Fruit fly (Drosophila melanogaster) whole organism, embryonic: ENCODE results near the gene CG10993.
A peak's percentile ranks its signal among the peaks of the same experiment; 100 is the strongest.

Experiments
- ATbp ChIP-seq: fragments of 200-800 bp; sonication (Bioruptor generic); optimal IDR thresholded peaks from 2 replicates; lab custom pipeline; 2017; ENCODE audit warnings: missing biosample characterization, mild to moderate bottlenecking, missing genetic modification characterization, missing genetic modification reagents
- Antp ChIP-seq: fragments of 200-800 bp; sonication (Bioruptor generic); optimal IDR thresholded peaks from 3 replicates; lab custom pipeline; 2016; ENCODE audit warnings: missing biosample characterization, missing genetic modification characterization
- Awh ChIP-seq: fragments of 200-800 bp; sonication (Bioruptor generic); IDR thresholded peaks from 2 replicates; pipeline ENCODE4, ENCODE4 v1.3.6; 2022; ENCODE audit warnings: missing biosample characterization, missing genetic modification characterization
- CG10321 ChIP-seq: fragments of 200-800 bp; sonication (Bioruptor generic); IDR thresholded peaks from 2 replicates; pipeline ENCODE4 v1.3.6; 2022; ENCODE audit warnings: missing biosample characterization, missing genetic modification characterization
- CG10543 ChIP-seq: fragments of 200-800 bp; sonication (Bioruptor generic); optimal IDR thresholded peaks from 3 replicates; lab custom pipeline; 2017; ENCODE audit warnings: missing biosample characterization, mild to moderate bottlenecking, missing genetic modification characterization, moderate library complexity
- CG12659 ChIP-seq: fragments of 200-800 bp; sonication (Bioruptor generic); optimal IDR thresholded peaks from 3 replicates; lab custom pipeline; 2017; ENCODE audit warnings: mild to moderate bottlenecking, missing biosample characterization, missing genetic modification reagents, missing genetic modification characterization
- CG14014 ChIP-seq: fragments of 200-800 bp; sonication (Bioruptor generic); IDR thresholded peaks from 2 replicates; pipeline ENCODE4 v1.3.6; 2022; ENCODE audit warnings: missing biosample characterization, missing genetic modification characterization
- CG14710 ChIP-seq: fragments of 200-800 bp; sonication (Bioruptor generic); optimal IDR thresholded peaks from 3 replicates; lab custom pipeline; 2019; ENCODE audit warnings: missing biosample characterization, mild to moderate bottlenecking, missing genetic modification characterization, moderate library complexity
- CG15601 ChIP-seq: fragments of 200-800 bp; sonication (Bioruptor generic); optimal IDR thresholded peaks from 3 replicates; lab custom pipeline; 2019; ENCODE audit warnings: missing biosample characterization, mild to moderate bottlenecking, missing genetic modification characterization, moderate library complexity
- CG15696 ChIP-seq: fragments of 200-800 bp; sonication (Bioruptor generic); optimal IDR thresholded peaks from 2 replicates; lab custom pipeline; 2019; ENCODE audit warnings: missing biosample characterization, mild to moderate bottlenecking, missing genetic modification characterization, moderate library complexity
- CG18011 ChIP-seq: fragments of 200-800 bp; sonication (Bioruptor generic); optimal IDR thresholded peaks from 2 replicates; lab custom pipeline; 2017; ENCODE audit warnings: missing biosample characterization, missing genetic modification characterization, mild to moderate bottlenecking, moderate library complexity, missing genotype
- CG2120 ChIP-seq: fragments of 200-800 bp; sonication (Bioruptor generic); optimal IDR thresholded peaks from 3 replicates; lab custom pipeline; 2016; ENCODE audit warnings: missing biosample characterization, missing genetic modification characterization
- CG2202 ChIP-seq: fragments of 200-800 bp; sonication (Bioruptor generic); optimal IDR thresholded peaks from 2 replicates; lab custom pipeline; 2018; ENCODE audit warnings: missing biosample characterization, mild to moderate bottlenecking, missing genetic modification characterization
- CG30431 ChIP-seq: fragments of 200-800 bp; sonication (Bioruptor generic); optimal IDR thresholded peaks from 2 replicates; lab custom pipeline; 2017; ENCODE audit warnings: missing biosample characterization, missing genetic modification characterization
- CG32772 ChIP-seq: fragments of 200-800 bp; sonication (Bioruptor generic); IDR thresholded peaks from 2 replicates; pipeline ENCODE4 v1.3.6; 2022; ENCODE audit warnings: missing biosample characterization, missing genetic modification characterization
- CG33557 ChIP-seq: fragments of 200-800 bp; sonication (Bioruptor generic); optimal IDR thresholded peaks from 2 replicates; lab custom pipeline; 2019; ENCODE audit warnings: missing biosample characterization, mild to moderate bottlenecking, missing genetic modification characterization, moderate library complexity
- CG3995 ChIP-seq: fragments of 200-800 bp; sonication (Bioruptor generic); optimal IDR thresholded peaks from 3 replicates; lab custom pipeline; 2016; ENCODE audit warnings: missing biosample characterization, missing genetic modification characterization
- CG7928 ChIP-seq: fragments of 200-800 bp; sonication (Bioruptor generic); optimal IDR thresholded peaks from 2 replicates; lab custom pipeline; 2017; ENCODE audit warnings: missing biosample characterization, mild to moderate bottlenecking, missing genetic modification characterization
- CG8089 ChIP-seq: fragments of 200-800 bp; sonication (Bioruptor generic); optimal IDR thresholded peaks from 3 replicates; lab custom pipeline; 2016; ENCODE audit warnings: missing biosample characterization, missing genetic modification characterization
- D19B ChIP-seq: fragments of 200-800 bp; sonication (Bioruptor generic); optimal IDR thresholded peaks from 2 replicates; lab custom pipeline; 2017; ENCODE audit warnings: missing biosample characterization, mild to moderate bottlenecking, missing genetic modification characterization
- Drgx ChIP-seq: fragments of 200-800 bp; sonication (Bioruptor generic); IDR thresholded peaks from 2 replicates; pipeline ENCODE4 v1.3.6; 2022; ENCODE audit warnings: missing biosample characterization, missing genetic modification characterization
- E2f2 ChIP-seq: fragments of 200-800 bp; sonication (Bioruptor generic); IDR thresholded peaks from 2 replicates; pipeline ENCODE4 v1.3.6; 2022; ENCODE audit warnings: missing biosample characterization, missing genetic modification characterization
- HmgZ ChIP-seq: fragments of 200-800 bp; sonication (Bioruptor generic); optimal IDR thresholded peaks from 2 replicates; lab custom pipeline; 2018; ENCODE audit warnings: missing biosample characterization, mild to moderate bottlenecking, missing genetic modification characterization
- Mad ChIP-seq: fragments of 200-800 bp; sonication (Bioruptor generic); optimal IDR thresholded peaks from 2 replicates; lab custom pipeline; 2016; ENCODE audit warnings: missing biosample characterization, missing genetic modification characterization
- Med ChIP-seq: fragments of 200-800 bp; sonication (Bioruptor generic); peaks from one replicate; lab custom pipeline; 2016; ENCODE audit warnings: missing biosample characterization, missing genetic modification characterization, mild to moderate bottlenecking, inconsistent platforms, moderate library complexity
- Meics ChIP-seq: fragments of 200-800 bp; sonication (Bioruptor generic); optimal IDR thresholded peaks from 2 replicates; lab custom pipeline; 2017; ENCODE audit warnings: missing biosample characterization, mild to moderate bottlenecking, missing genetic modification characterization
- Rfx ChIP-seq: fragments of 200-800 bp; sonication (Bioruptor generic); IDR thresholded peaks from 2 replicates; pipeline ENCODE4 v1.3.6; 2022; ENCODE audit warnings: missing biosample characterization, missing genetic modification characterization
- Sox102F ChIP-seq: fragments of 200-800 bp; sonication (Bioruptor generic); optimal IDR thresholded peaks from 2 replicates; lab custom pipeline; 2018; ENCODE audit warnings: missing biosample characterization, mild to moderate bottlenecking, missing genetic modification characterization, moderate library complexity
- Sry-δ ChIP-seq: fragments of 200-800 bp; sonication (Bioruptor generic); optimal IDR thresholded peaks from 2 replicates; lab custom pipeline; 2016; ENCODE audit warnings: missing biosample characterization, missing genetic modification characterization
- Xrp1 ChIP-seq: fragments of 200-800 bp; sonication (Bioruptor generic); IDR thresholded peaks from 2 replicates; pipeline ENCODE4 v1.3.6; 2022; ENCODE audit warnings: missing biosample characterization, missing genetic modification characterization
- abd-A ChIP-seq: fragments of 200-800 bp; sonication (Bioruptor generic); optimal IDR thresholded peaks from 3 replicates; lab custom pipeline; 2019; ENCODE audit warnings: missing biosample characterization, mild to moderate bottlenecking, missing genetic modification characterization, moderate library complexity
- cg ChIP-seq: fragments of 200-800 bp; sonication (Bioruptor generic); optimal IDR thresholded peaks from 3 replicates; lab custom pipeline; 2019; ENCODE audit warnings: missing biosample characterization, mild to moderate bottlenecking, missing genetic modification characterization, moderate library complexity
- chif ChIP-seq, 2 experiments: fragments of 200-800 bp; sonication (Bioruptor generic); optimal IDR thresholded peaks; 3 replicates each; lab custom pipeline; 2016; ENCODE audit warnings: missing biosample characterization in 2 of 2, missing genetic modification characterization in 2 of 2
- dysf ChIP-seq: fragments of 200-800 bp; sonication (Bioruptor generic); IDR thresholded peaks from 3 replicates; pipeline ENCODE4 v1.3.6; 2022; ENCODE audit warnings: missing biosample characterization, missing genetic modification characterization
- fd3F ChIP-seq: fragments of 200-800 bp; sonication (Bioruptor generic); optimal IDR thresholded peaks from 2 replicates; lab custom pipeline; 2018; ENCODE audit warnings: missing biosample characterization, mild to moderate bottlenecking, missing genetic modification characterization, moderate library complexity
- gcm2 ChIP-seq: fragments of 200-800 bp; sonication (Bioruptor generic); optimal IDR thresholded peaks from 2 replicates; lab custom pipeline; 2016; ENCODE audit warnings: missing biosample characterization, missing genetic modification characterization
- grn ChIP-seq: fragments of 200-800 bp; sonication (Bioruptor generic); optimal IDR thresholded peaks from 3 replicates; lab custom pipeline; 2017; ENCODE audit warnings: missing biosample characterization, missing genetic modification characterization
- pan ChIP-seq, 4 experiments: fragments of >200 bp in 3 of 4; fragments of 200-800 bp in 1 of 4; sonication (Bioruptor generic) in 1 of 4; optimal IDR thresholded peaks in 3 of 4; IDR thresholded peaks in 1 of 4; 2 replicates each; pipeline versions ENCODE4 v1.3.6 to Lab custom; 2017 to 2022; ENCODE audit warnings: missing biosample characterization in 2 of 4, missing genetic modification characterization in 2 of 4, mixed read lengths in 1 of 4
- peb ChIP-seq: fragments of 200-800 bp; sonication (Bioruptor generic); IDR thresholded peaks from 2 replicates; pipeline ENCODE4 v1.3.6; 2022; ENCODE audit warnings: missing biosample characterization, missing genetic modification characterization
- salm ChIP-seq: fragments of 200-800 bp; sonication (Bioruptor generic); optimal IDR thresholded peaks from 2 replicates; lab custom pipeline; 2018; ENCODE audit warnings: missing biosample characterization, mild to moderate bottlenecking, missing genetic modification characterization
- sens-2 ChIP-seq: fragments of 200-800 bp; sonication (Bioruptor generic); IDR thresholded peaks from 2 replicates; pipeline ENCODE4 v1.3.6; 2022; ENCODE audit warnings: missing biosample characterization, missing genetic modification characterization
- slp2 ChIP-seq: fragments of 200-800 bp; sonication (Bioruptor generic); optimal IDR thresholded peaks from 2 replicates; lab custom pipeline; 2016; ENCODE audit warnings: missing biosample characterization, missing genetic modification characterization
- stc ChIP-seq: fragments of 200-800 bp; sonication (Bioruptor generic); IDR thresholded peaks from 2 replicates; pipeline ENCODE4 v1.3.6; 2022; ENCODE audit warnings: missing biosample characterization, missing genetic modification characterization
- tgo ChIP-seq: fragments of 200-800 bp; sonication (Bioruptor generic); IDR thresholded peaks from 3 replicates; pipeline ENCODE4 v1.3.6; 2022; ENCODE audit warnings: missing biosample characterization, missing genetic modification characterization
- tll ChIP-seq, 2 experiments: fragments of 200-800 bp in 1 of 2; fragments of >200 bp in 1 of 2; sonication (Bioruptor generic) in 1 of 2; optimal IDR thresholded peaks; 2 replicates each; lab custom pipeline; 2017 to 2019; ENCODE audit warnings: missing biosample characterization in 2 of 2, missing genetic modification characterization in 2 of 2, mild to moderate bottlenecking in 1 of 2, moderate library complexity in 1 of 2
- tna ChIP-seq: fragments of 200-800 bp; sonication (Bioruptor generic); IDR thresholded peaks from 2 replicates; pipeline ENCODE4 v1.3.6; 2022; ENCODE audit warnings: missing biosample characterization, missing genetic modification characterization; ENCODE audit not compliant: partially characterized antibody
- unc-4 ChIP-seq: fragments of 200-800 bp; sonication (Bioruptor generic); IDR thresholded peaks from 2 replicates; pipeline ENCODE4 v1.3.6; 2022; ENCODE audit warnings: missing biosample characterization, missing genetic modification characterization; ENCODE audit not compliant: partially characterized antibody
- unpg ChIP-seq: fragments of 200-800 bp; sonication (Bioruptor generic); optimal IDR thresholded peaks from 3 replicates; lab custom pipeline; 2018; ENCODE audit warnings: missing biosample characterization, mild to moderate bottlenecking, missing genetic modification characterization, moderate library complexity
- zf30C ChIP-seq: fragments of 200-800 bp; sonication (Bioruptor generic); optimal IDR thresholded peaks from 3 replicates; lab custom pipeline; 2018; ENCODE audit warnings: missing biosample characterization, mild to moderate bottlenecking, missing genetic modification characterization

The CG10993 gene

dm6 chrX:13811480-13811879, 20.6 kb upstream of the CG10993 start, which contains the start of gene CG11095 (continued):
- no peak for TF ChIP-seq gcm2
- TF ChIP-seq D19B (GFP tag; lab: Kevin White, UChicago) = no peak
- TF ChIP-seq stc (GFP tag; lab: Robert Waterston, UW) = no peak
- TF ChIP-seq CG18011 = no peak
- TF ChIP-seq CG30431 (GFP tag; lab: Kevin White, UChicago) = no peak
- TF ChIP-seq pan (optimal IDR thresholded peaks at IDR 0.05; lab: Kevin White, UChicago) = no peak
- TF ChIP-seq pan (GFP tag; optimal IDR thresholded peaks at IDR 0.05 in 1 of 2, IDR thresholded peaks at IDR 0.05 in 1 of 2) = no peak
- no peak for TF ChIP-seq Rfx (GFP tag; lab: Robert Waterston, UW)
- TF ChIP-seq peb (GFP tag; lab: Robert Waterston, UW) = no peak
- peak; percentile 62; the same call in 1 of the 2 replicates for TF ChIP-seq unc-4 (GFP tag; lab: Robert Waterston, UW)
- no peak for TF ChIP-seq tna (GFP tag; lab: Robert Waterston, UW)
- TF ChIP-seq cg (GFP tag; lab: Kevin White, UChicago) = no peak
- TF ChIP-seq CG7928 (GFP tag; lab: Kevin White, UChicago) = no peak
- no peak for TF ChIP-seq fd3F (GFP tag; lab: Kevin White, UChicago)
- TF ChIP-seq tgo (GFP tag; lab: Robert Waterston, UW) = no peak
- TF ChIP-seq CG8089 = no peak
- TF ChIP-seq unpg = no peak
- TF ChIP-seq salm (tag; lab: Kevin White, UChicago) = no peak
- no peak for TF ChIP-seq CG10543
- no peak for TF ChIP-seq HmgZ (tag; lab: Kevin White, UChicago)

- TF ChIP-seq fd3F (GFP tag; lab: Kevin White, UChicago) (no peak), Drgx (0 out of 2 replicates have a peak, but pooled peaks have one; percentile 6), sens-2 (GFP tag; lab: Robert Waterston, UW) (no peak), CG33557 (GFP tag; lab: Kevin White, UChicago) (peak; percentile 8), zf30C (GFP tag; lab: Kevin White, UChicago) (no peak), grn (GFP tag; lab: Kevin White, UChicago) (peak; percentile 28), CG2202 (tag; lab: Kevin White, UChicago) (peak; percentile 2), Med (GFP tag; lab: Kevin White, UChicago) (peak; percentile 55), ATbp (GFP tag; lab: Kevin White, UChicago) (peak; percentile 42), Xrp1 (GFP tag; lab: Robert Waterston, UW) (peak; percentile 47), dysf (peak; percentile 12; the same call in 1 of the 3 replicates), CG3995 (GFP tag; lab: Kevin White, UChicago) (no peak), CG15601 (tag; lab: Kevin White, UChicago) (peak; percentile 55), slp2 (GFP tag; lab: Kevin White, UChicago) (no peak), CG32772 (no peak), CG15696 (tag; lab: Kevin White, UChicago) (peak; percentile 39), Sox102F (no peak), CG14014 (GFP tag; lab: Robert Waterston, UW) (no peak), tll (GFP tag; optimal IDR thresholded peaks at IDR 0.05; lab: Kevin White, UChicago) (peak in 1 of 2 experiments; percentile 47), Mad (no peak), CG14710 (peak; percentile 32), abd-A (tag; lab: Kevin White, UChicago) (no peak), Sry-δ (GFP tag; lab: Kevin White, UChicago) (peak; percentile 26), CG10321 (GFP tag; lab: Robert Waterston, UW) (peak; percentile 86), tgo (GFP tag; lab: Robert Waterston, UW) (no peak), CG2120 (no peak), Antp (GFP tag; lab: Kevin White, UChicago) (no peak), E2f2 (GFP tag; lab: Robert Waterston, UW) (peak; percentile 11; the same call in 1 of the 2 replicates), chif (GFP tag; optimal IDR thresholded peaks at IDR 0.05; lab: Kevin White, UChicago) (no peak), Awh (0 out of 2 replicates have a peak, but pooled peaks have one; percentile 14), CG12659 (no peak), Meics (GFP tag; lab: Kevin White, UChicago) (no peak)
Measured at dm6 chrX:13805554-13805953, 14.6 kb upstream of the CG10993 start.
